Fruit fly (Drosophila melanogaster) whole organism, prepupa: ENCODE measurements around the gene ase.

Source experiments
- Blimp-1 ChIP-seq: fragments of 200-800 bp; sonication (Bioruptor generic); optimal IDR thresholded peaks from 3 replicates; lab custom pipeline; 2017; ENCODE audit warnings: missing biosample characterization, missing genetic modification characterization, mild to moderate bottlenecking, moderate library complexity, missing genetic modification reagents
- CG10631 ChIP-seq: fragments of 200-800 bp; sonication (Bioruptor generic); optimal IDR thresholded peaks from 2 replicates; lab custom pipeline; 2016; ENCODE audit warnings: missing biosample characterization, missing genetic modification characterization
- CG10669 ChIP-seq: fragments of 200-800 bp; sonication (Bioruptor generic); optimal IDR thresholded peaks from 3 replicates; lab custom pipeline; 2018; ENCODE audit warnings: missing biosample characterization, mild to moderate bottlenecking, missing genetic modification characterization, moderate library complexity
- CG11294 ChIP-seq: fragments of 200-800 bp; sonication (Bioruptor generic); IDR thresholded peaks from 2 replicates; pipeline ENCODE4 v1.3.6; 2022; ENCODE audit warnings: missing biosample characterization, missing genetic modification characterization
- CG11902 ChIP-seq: fragments of 200-800 bp; sonication (Bioruptor generic); optimal IDR thresholded peaks from 3 replicates; lab custom pipeline; 2016; ENCODE audit warnings: missing biosample characterization, missing genetic modification characterization
- CG31627 ChIP-seq: fragments of 200-800 bp; sonication (Bioruptor generic); optimal IDR thresholded peaks from 3 replicates; lab custom pipeline; 2016; ENCODE audit warnings: missing biosample characterization, missing genetic modification characterization
- CG32006 ChIP-seq: fragments of 200-800 bp; sonication (Bioruptor generic); optimal IDR thresholded peaks from 3 replicates; lab custom pipeline; 2017; ENCODE audit warnings: missing biosample characterization, mild to moderate bottlenecking, missing genetic modification characterization
- CG34406 ChIP-seq: fragments of 200-800 bp; sonication (Bioruptor generic); optimal IDR thresholded peaks from 3 replicates; lab custom pipeline; 2016; ENCODE audit warnings: missing biosample characterization, missing genetic modification characterization
- CG4318 ChIP-seq: fragments of 200-800 bp; sonication (Bioruptor generic); optimal IDR thresholded peaks from 3 replicates; lab custom pipeline; 2017; ENCODE audit warnings: missing biosample characterization, mild to moderate bottlenecking, missing genetic modification characterization
- CG6163 ChIP-seq: fragments of 200-800 bp; sonication (Bioruptor generic); IDR thresholded peaks from 3 replicates; pipeline ENCODE4 v1.3.6; 2022; ENCODE audit warnings: missing biosample characterization, missing genetic modification characterization
- CG6792 ChIP-seq: fragments of 200-800 bp; sonication (Bioruptor generic); optimal IDR thresholded peaks from 3 replicates; lab custom pipeline; 2016; ENCODE audit warnings: missing biosample characterization, missing genetic modification characterization
- CG6808 ChIP-seq: fragments of 200-800 bp; sonication (Bioruptor generic); optimal IDR thresholded peaks from 3 replicates; lab custom pipeline; 2017; ENCODE audit warnings: missing biosample characterization, missing genetic modification characterization, mild to moderate bottlenecking, moderate library complexity, missing genetic modification reagents
- CG8119 ChIP-seq: fragments of 200-800 bp; sonication (Bioruptor generic); IDR thresholded peaks from 3 replicates; pipeline ENCODE4 v1.3.6; 2022; ENCODE audit warnings: missing biosample characterization, missing genetic modification characterization
- CG8319 ChIP-seq: fragments of 200-800 bp; sonication (Bioruptor generic); optimal IDR thresholded peaks from 3 replicates; lab custom pipeline; 2016; ENCODE audit warnings: missing biosample characterization, missing genetic modification characterization
- CG8632 ChIP-seq: fragments of 200-800 bp; sonication (Bioruptor generic); optimal IDR thresholded peaks from 3 replicates; lab custom pipeline; 2016; ENCODE audit warnings: missing biosample characterization, missing genetic modification characterization
- CG9139 ChIP-seq: fragments of 200-800 bp; sonication (Bioruptor generic); optimal IDR thresholded peaks from 3 replicates; lab custom pipeline; 2017; ENCODE audit warnings: missing biosample characterization, mild to moderate bottlenecking, missing genetic modification characterization
- Eip75B ChIP-seq: fragments of 200-800 bp; sonication (Bioruptor generic); optimal IDR thresholded peaks from 3 replicates; lab custom pipeline; 2016; ENCODE audit warnings: missing biosample characterization, missing genetic modification characterization
- Eip78C ChIP-seq: fragments of 200-800 bp; sonication (Bioruptor generic); peaks from one replicate; lab custom pipeline; 2016; ENCODE audit warnings: missing biosample characterization, missing genetic modification characterization
- Eip93F ChIP-seq: fragments of 200-800 bp; sonication (Bioruptor generic); optimal IDR thresholded peaks from 2 replicates; lab custom pipeline; 2016; ENCODE audit warnings: missing biosample characterization, mild to moderate bottlenecking, missing genetic modification characterization
- Ets21C ChIP-seq: fragments of 200-800 bp; sonication (Bioruptor generic); optimal IDR thresholded peaks from 3 replicates; lab custom pipeline; 2016; ENCODE audit warnings: missing biosample characterization, missing genetic modification characterization
- Ets96B ChIP-seq: fragments of 200-800 bp; optimal IDR thresholded peaks from 2 replicates; lab custom pipeline; 2019; ENCODE audit warnings: missing biosample characterization, mild to moderate bottlenecking, missing genetic modification characterization, moderate library complexity
- Gug ChIP-seq: fragments of 200-800 bp; sonication (Bioruptor generic); IDR thresholded peaks from 2 replicates; pipeline ENCODE4 v1.3.6; 2022; ENCODE audit warnings: missing biosample characterization, missing genetic modification characterization
- Hr38 ChIP-seq: sonication (Bioruptor generic); optimal IDR thresholded peaks from 2 replicates; lab custom pipeline; 2016; ENCODE audit warnings: missing biosample characterization, missing genetic modification characterization
- Hr4 ChIP-seq: fragments of 200-800 bp; sonication (Bioruptor generic); optimal IDR thresholded peaks from 3 replicates; lab custom pipeline; 2016; ENCODE audit warnings: missing biosample characterization, missing genetic modification characterization
- Lpt ChIP-seq: fragments of 200-800 bp; sonication (Bioruptor generic); optimal IDR thresholded peaks from 3 replicates; lab custom pipeline; 2016; ENCODE audit warnings: missing biosample characterization, missing genetic modification characterization
- Met ChIP-seq: fragments of 200-800 bp; sonication (Bioruptor generic); optimal IDR thresholded peaks from 3 replicates; lab custom pipeline; 2016; ENCODE audit warnings: missing biosample characterization, missing genetic modification characterization
- Smox ChIP-seq: fragments of 200-800 bp; sonication (Bioruptor generic); optimal IDR thresholded peaks from 3 replicates; lab custom pipeline; 2016; ENCODE audit warnings: missing biosample characterization, missing genetic modification characterization
- Sox102F ChIP-seq: fragments of 200-800 bp; sonication (Bioruptor generic); optimal IDR thresholded peaks from 2 replicates; lab custom pipeline; 2016; ENCODE audit warnings: missing biosample characterization, mild to moderate bottlenecking, missing genetic modification characterization
- Sox15 ChIP-seq: fragments of 200-800 bp; sonication (Bioruptor generic); optimal IDR thresholded peaks from 3 replicates; lab custom pipeline; 2016; ENCODE audit warnings: missing biosample characterization, missing genetic modification characterization
- achi ChIP-seq: fragments of 200-800 bp; sonication (Bioruptor generic); optimal IDR thresholded peaks from 3 replicates; lab custom pipeline; 2016; ENCODE audit warnings: missing biosample characterization, missing genetic modification characterization
- acj6 ChIP-seq: fragments of 200-800 bp; sonication (Bioruptor generic); optimal IDR thresholded peaks from 3 replicates; lab custom pipeline; 2016; ENCODE audit warnings: missing biosample characterization, missing genetic modification characterization
- cyc ChIP-seq: fragments of 200-800 bp; sonication (Bioruptor generic); optimal IDR thresholded peaks from 3 replicates; lab custom pipeline; 2016; ENCODE audit warnings: missing biosample characterization, missing genetic modification characterization
- esn ChIP-seq: fragments of 200-800 bp; sonication (Bioruptor generic); optimal IDR thresholded peaks from 2 replicates; lab custom pipeline; 2016; ENCODE audit warnings: missing biosample characterization, mild to moderate bottlenecking, missing genetic modification characterization, moderate library complexity
- fd59A ChIP-seq: fragments of 200-800 bp; sonication (Bioruptor generic); optimal IDR thresholded peaks from 2 replicates; lab custom pipeline; 2017; ENCODE audit warnings: missing biosample characterization, mild to moderate bottlenecking, missing genetic modification characterization, missing genetic modification reagents
- fd85E ChIP-seq: fragments of 200-800 bp; sonication (Bioruptor generic); optimal IDR thresholded peaks from 3 replicates; lab custom pipeline; 2016; ENCODE audit warnings: missing biosample characterization, missing genetic modification characterization
- fkh ChIP-seq: fragments of 200-800 bp; sonication (Bioruptor generic); optimal IDR thresholded peaks from 3 replicates; lab custom pipeline; 2017; ENCODE audit warnings: missing biosample characterization, mild to moderate bottlenecking, missing genetic modification characterization, moderate library complexity
- net ChIP-seq: fragments of 200-800 bp; sonication (Bioruptor generic); optimal IDR thresholded peaks from 3 replicates; lab custom pipeline; 2016; ENCODE audit warnings: missing biosample characterization, missing genetic modification characterization
- pdm3 ChIP-seq: fragments of 200-800 bp; sonication (Bioruptor generic); optimal IDR thresholded peaks from 3 replicates; lab custom pipeline; 2016; ENCODE audit warnings: missing biosample characterization, missing genetic modification characterization
- spab ChIP-seq: fragments of 200-800 bp; sonication (Bioruptor generic); optimal IDR thresholded peaks from 2 replicates; lab custom pipeline; 2017; ENCODE audit warnings: missing biosample characterization, mild to moderate bottlenecking, missing genetic modification characterization, missing genetic modification reagents
- ss ChIP-seq, 2 experiments: fragments of 200-800 bp; sonication (Bioruptor generic); optimal IDR thresholded peaks; 2 replicates in 1 of 2; 3 replicates in 1 of 2; lab custom pipeline; 2017 to 2018; ENCODE audit warnings: mild to moderate bottlenecking in 2 of 2, missing biosample characterization in 2 of 2, missing genetic modification characterization in 2 of 2, moderate library complexity in 1 of 2
- svp ChIP-seq: fragments of 200-800 bp; sonication (Bioruptor generic); peaks from one replicate; lab custom pipeline; 2016; ENCODE audit warnings: missing biosample characterization, missing genetic modification characterization
- topi ChIP-seq: fragments of 200-800 bp; sonication (Bioruptor generic); optimal IDR thresholded peaks from 3 replicates; lab custom pipeline; 2016; ENCODE audit warnings: missing biosample characterization, missing genetic modification characterization
- vri ChIP-seq: fragments of 200-800 bp; sonication (Bioruptor generic); optimal IDR thresholded peaks from 3 replicates; lab custom pipeline; 2016; ENCODE audit warnings: missing biosample characterization, mild to moderate bottlenecking, missing genetic modification characterization

ase gene

DNA sequence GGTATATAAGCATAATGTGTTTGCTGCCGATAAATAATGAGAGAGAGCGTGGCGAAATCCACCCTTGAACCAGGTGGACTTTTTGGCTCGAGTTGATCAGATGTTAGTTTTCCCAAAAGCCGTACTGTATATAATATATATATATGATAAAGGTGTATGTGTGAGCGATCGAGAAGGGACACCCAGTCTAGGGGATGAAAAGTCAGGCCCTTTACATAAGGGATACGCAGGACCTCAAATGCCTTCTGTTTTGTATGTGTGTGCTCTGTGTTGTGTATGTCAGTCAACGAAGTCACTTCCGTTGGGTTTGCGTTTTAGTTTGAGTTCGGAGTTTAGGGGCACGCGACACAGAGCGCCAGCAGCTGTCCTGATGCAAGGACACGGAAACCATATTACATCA is at the start of gene ase:
Gene ase, plus strand, starts transcription at position 301 of the 400 bp plus-strand sequence.
- no peak for TF ChIP-seq ss (GFP tag; optimal IDR thresholded peaks at IDR 0.05; lab: Kevin White, UChicago)
- no peak for TF ChIP-seq CG8632

DNA sequence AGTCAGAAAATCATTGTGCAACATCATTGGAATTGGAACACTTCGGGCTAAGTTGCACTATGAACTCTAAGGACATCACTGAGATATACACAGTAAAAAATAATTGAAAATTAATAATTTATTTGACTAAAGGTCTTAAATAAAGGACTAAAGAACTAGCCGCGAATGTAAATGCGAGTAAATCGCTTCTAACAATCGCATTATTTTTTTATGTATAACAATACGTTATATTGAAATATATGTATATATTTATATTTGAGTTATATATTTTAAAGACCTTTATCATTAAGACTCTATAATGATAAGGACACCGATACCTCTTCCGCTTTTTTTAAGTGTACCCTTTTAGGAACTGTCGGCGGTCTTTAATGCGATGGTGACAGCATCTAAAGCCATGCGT is 46.2 kb upstream of the ase start:
- TF ChIP-seq fd59A (GFP tag; lab: Kevin White, UChicago) (no peak), Eip78C (GFP tag; lab: Kevin White, UChicago) (peak; percentile 38), Sox102F (GFP tag; lab: Kevin White, UChicago) (no peak)

DNA sequence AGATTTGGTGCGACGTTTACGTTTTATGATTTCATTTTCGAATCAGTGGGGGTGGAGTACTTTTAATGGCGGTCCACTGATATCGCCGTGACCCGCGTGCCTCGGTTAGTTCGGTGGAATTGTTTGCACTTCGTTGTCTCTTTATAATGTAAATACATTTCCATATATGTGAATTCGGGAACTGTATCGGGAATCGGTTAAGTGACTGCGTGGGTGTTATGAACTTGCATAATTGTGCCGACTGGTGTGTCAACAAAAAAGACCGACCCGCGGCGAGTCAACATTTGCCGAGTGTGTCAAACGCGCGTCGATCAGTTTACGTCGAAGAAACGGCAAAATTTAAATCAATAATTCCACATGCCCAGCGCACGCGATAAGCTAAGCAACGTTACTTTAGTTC is 37.2 kb upstream of the ase start:
- TF ChIP-seq CG31627 (GFP tag; lab: Kevin White, UChicago) (no peak), CG34406 (GFP tag; lab: Kevin White, UChicago) (no peak), CG32006 (no peak), Smox (GFP tag; lab: Kevin White, UChicago) (no peak), CG8319 (GFP tag; lab: Kevin White, UChicago) (no peak), svp (GFP tag; lab: Kevin White, UChicago) (peak; percentile 18), CG11902 (GFP tag; lab: Kevin White, UChicago) (no peak), Sox102F (GFP tag; lab: Kevin White, UChicago) (no peak), cyc (GFP tag; lab: Kevin White, UChicago) (no peak), CG8632 (no peak), CG10631 (GFP tag; lab: Kevin White, UChicago) (no peak), achi (GFP tag; lab: Kevin White, UChicago) (no peak), fkh (GFP tag; lab: Kevin White, UChicago) (peak; percentile 63), Hr4 (GFP tag; lab: Kevin White, UChicago) (no peak), CG10669 (GFP tag; lab: Kevin White, UChicago) (no peak), Lpt (GFP tag; lab: Kevin White, UChicago) (no peak)

DNA sequence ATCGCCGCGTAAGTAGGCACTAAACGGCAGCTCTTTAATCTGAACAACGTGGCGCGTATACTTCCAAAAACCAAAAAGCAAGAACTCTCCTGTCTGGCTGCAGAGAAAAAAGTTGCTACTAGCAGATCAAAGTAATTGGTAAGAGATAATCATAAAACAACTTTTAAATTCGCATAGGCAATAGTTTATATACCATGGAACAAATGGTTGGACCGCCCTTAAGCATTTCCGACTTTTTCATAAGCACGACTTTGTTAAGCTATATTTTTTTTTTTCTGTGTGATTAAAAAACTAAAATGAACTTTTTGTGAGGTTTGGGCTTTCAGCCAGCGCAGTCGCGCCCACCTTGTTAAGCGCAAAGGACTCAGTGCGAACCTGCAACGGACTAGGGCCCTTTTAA is 35.0 kb upstream of the ase start:
- TF ChIP-seq svp (GFP tag; lab: Kevin White, UChicago) (peak; percentile 73), Lpt (GFP tag; lab: Kevin White, UChicago) (no peak), achi (GFP tag; lab: Kevin White, UChicago) (peak; percentile 32), CG10631 (GFP tag; lab: Kevin White, UChicago) (peak; percentile 38), CG9139 (no peak), spab (peak; percentile 31), CG8319 (GFP tag; lab: Kevin White, UChicago) (no peak), CG11294 (GFP tag; lab: Robert Waterston, UW) (no peak), Smox (GFP tag; lab: Kevin White, UChicago) (peak; percentile 44), CG6792 (GFP tag; lab: Kevin White, UChicago) (peak; percentile 58), cyc (GFP tag; lab: Kevin White, UChicago) (peak; percentile 44), Ets96B (peak; percentile 11), fd59A (GFP tag; lab: Kevin White, UChicago) (peak; percentile 15), acj6 (GFP tag; lab: Kevin White, UChicago) (peak; percentile 25), CG8632 (peak; percentile 24), Hr38 (no peak), net (GFP tag; lab: Kevin White, UChicago) (peak; percentile 6), CG8119 (GFP tag; lab: Robert Waterston, UW) (no peak), fkh (GFP tag; lab: Kevin White, UChicago) (no peak), CG32006 (peak; percentile 1), Eip78C (GFP tag; lab: Kevin White, UChicago) (peak; percentile 84), topi (GFP tag; lab: Kevin White, UChicago) (peak; percentile 51), CG6808 (GFP tag; lab: Kevin White, UChicago) (peak; percentile 25), fd85E (no peak), CG4318 (no peak), Ets21C (GFP tag; lab: Kevin White, UChicago) (peak; percentile 12), vri (GFP tag; lab: Kevin White, UChicago) (no peak), Gug (no peak), Sox15 (GFP tag; lab: Kevin White, UChicago) (no peak), Sox102F (GFP tag; lab: Kevin White, UChicago) (peak; percentile 50), Met (GFP tag; lab: Kevin White, UChicago) (peak; percentile 52), esn (GFP tag; lab: Kevin White, UChicago) (peak; percentile 49), CG6163 (GFP tag; lab: Robert Waterston, UW) (peak; percentile 56; the same call in 2 of the 3 replicates), Eip93F (no peak), Blimp-1 (GFP tag; lab: Kevin White, UChicago) (peak; percentile 5), Eip75B (peak; percentile 37), CG31627 (GFP tag; lab: Kevin White, UChicago) (peak; percentile 31), CG11902 (GFP tag; lab: Kevin White, UChicago) (peak; percentile 19), CG10669 (GFP tag; lab: Kevin White, UChicago) (peak; percentile 41), pdm3 (peak; percentile 47)
